Fruit fly (Drosophila melanogaster) whole organism, embryonic: ENCODE results near the gene CG43446.

Source experiments
- Atf-2 ChIP-seq: fragments of 200-800 bp; sonication (Bioruptor generic); optimal IDR thresholded peaks from 2 replicates; lab custom pipeline; 2016; ENCODE audit warnings: missing biosample characterization, missing genetic modification characterization
- B-H2 ChIP-seq: fragments of 200-800 bp; sonication (Bioruptor generic); optimal IDR thresholded peaks from 2 replicates; lab custom pipeline; 2018; ENCODE audit warnings: missing biosample characterization, mild to moderate bottlenecking, missing genetic modification characterization
- BEAF-32 ChIP-seq: fragments of 200-800 bp; sonication (Bioruptor generic); optimal IDR thresholded peaks from 3 replicates; lab custom pipeline; 2017; ENCODE audit warnings: missing biosample characterization, missing genetic modification characterization, mild to moderate bottlenecking, moderate library complexity, missing genetic modification reagents
- Bteb2 ChIP-seq: fragments of 200-800 bp; sonication (Bioruptor generic); optimal IDR thresholded peaks from 2 replicates; lab custom pipeline; 2016; ENCODE audit warnings: missing biosample characterization, missing genetic modification characterization
- CG11504 ChIP-seq: fragments of 200-800 bp; sonication (Bioruptor generic); optimal IDR thresholded peaks from 3 replicates; lab custom pipeline; 2019; ENCODE audit warnings: missing biosample characterization, mild to moderate bottlenecking, missing genetic modification characterization, moderate library complexity
- CG13624 ChIP-seq: fragments of 200-800 bp; sonication (Bioruptor generic); optimal IDR thresholded peaks from 2 replicates; lab custom pipeline; 2016; ENCODE audit warnings: missing biosample characterization, missing genetic modification characterization
- CG15696 ChIP-seq: fragments of 200-800 bp; sonication (Bioruptor generic); optimal IDR thresholded peaks from 2 replicates; lab custom pipeline; 2019; ENCODE audit warnings: missing biosample characterization, mild to moderate bottlenecking, missing genetic modification characterization, moderate library complexity
- CG17612 ChIP-seq: fragments of 200-800 bp; sonication (Bioruptor generic); IDR thresholded peaks from 2 replicates; pipeline ENCODE4 v1.3.6; 2022; ENCODE audit warnings: missing biosample characterization, missing genetic modification characterization
- CG17802 ChIP-seq: fragments of 200-800 bp; sonication (Bioruptor generic); optimal IDR thresholded peaks from 2 replicates; lab custom pipeline; 2018; ENCODE audit warnings: missing biosample characterization, mild to moderate bottlenecking, missing genetic modification characterization, moderate library complexity
- CG2116 ChIP-seq: fragments of 200-800 bp; sonication (Bioruptor generic); optimal IDR thresholded peaks from 3 replicates; lab custom pipeline; 2018; ENCODE audit warnings: missing biosample characterization, mild to moderate bottlenecking, missing genetic modification characterization
- CG3163 ChIP-seq: fragments of 200-800 bp; sonication (Bioruptor generic); optimal IDR thresholded peaks from 3 replicates; lab custom pipeline; 2016; ENCODE audit warnings: missing biosample characterization, missing genetic modification characterization
- CG32532 ChIP-seq: fragments of 200-800 bp; sonication (Bioruptor generic); IDR thresholded peaks from 2 replicates; pipeline ENCODE4 v1.3.6; 2022; ENCODE audit warnings: missing biosample characterization, missing genetic modification characterization
- CG34224 ChIP-seq: fragments of 200-800 bp; sonication (Bioruptor generic); IDR thresholded peaks from 3 replicates; pipeline ENCODE4 v1.3.6; 2022; ENCODE audit warnings: missing biosample characterization, missing genetic modification characterization; ENCODE audit not compliant: partially characterized antibody
- CG3847 ChIP-seq: fragments of 200-800 bp; sonication (Bioruptor generic); IDR thresholded peaks from 2 replicates; pipeline ENCODE4 v1.3.6; 2022; ENCODE audit warnings: missing biosample characterization, missing genetic modification characterization
- CG7963 ChIP-seq: fragments of 200-800 bp; sonication (Bioruptor generic); IDR thresholded peaks from 3 replicates; pipeline ENCODE4 v1.3.6; 2022; ENCODE audit warnings: missing biosample characterization, missing genetic modification characterization; ENCODE audit not compliant: partially characterized antibody
- CG8290 ChIP-seq, 3 experiments: fragments of 200-800 bp; sonication (Bioruptor generic); optimal IDR thresholded peaks; 2 replicates each; lab custom pipeline; 2016 to 2019; ENCODE audit warnings: missing biosample characterization in 3 of 3, missing genetic modification characterization in 3 of 3, mild to moderate bottlenecking in 2 of 3, moderate library complexity in 1 of 3
- CG8478 ChIP-seq: fragments of >200 bp; optimal IDR thresholded peaks from 2 replicates; lab custom pipeline; 2018
- CTCF ChIP-seq: fragments of 200-800 bp; sonication (Bioruptor generic); optimal IDR thresholded peaks from 2 replicates; lab custom pipeline; 2017; ENCODE audit warnings: missing biosample characterization, mild to moderate bottlenecking, missing genetic modification characterization, moderate library complexity
- Camta ChIP-seq: fragments of 200-800 bp; sonication (Bioruptor generic); optimal IDR thresholded peaks from 2 replicates; lab custom pipeline; 2016; ENCODE audit warnings: missing biosample characterization, missing genetic modification characterization
- Chrac-16 ChIP-seq: fragments of 200-800 bp; sonication (Bioruptor generic); optimal IDR thresholded peaks from 3 replicates; lab custom pipeline; 2016; ENCODE audit warnings: missing biosample characterization, missing genetic modification characterization
- CoRest ChIP-seq: fragments of 200-800 bp; sonication (Bioruptor generic); optimal IDR thresholded peaks from 3 replicates; lab custom pipeline; 2018; ENCODE audit warnings: missing biosample characterization, mild to moderate bottlenecking, missing genetic modification characterization, moderate library complexity
- Dfd ChIP-seq, 2 experiments: fragments of >200 bp; optimal IDR thresholded peaks; 2 replicates each; lab custom pipeline; 2017; ENCODE audit warnings: missing biosample characterization in 2 of 2, missing genetic modification characterization in 2 of 2
- Dip2 ChIP-seq: fragments of 200-800 bp; sonication (Bioruptor generic); IDR thresholded peaks from 2 replicates; pipeline ENCODE4 v1.3.6; 2022; ENCODE audit warnings: missing biosample characterization, missing genetic modification characterization
- Dip3 ChIP-seq: fragments of 200-800 bp; sonication (Bioruptor generic); optimal IDR thresholded peaks from 3 replicates; lab custom pipeline; 2016; ENCODE audit warnings: missing biosample characterization, missing genetic modification characterization
- Ets97D ChIP-seq: fragments of 200-800 bp; sonication (Bioruptor generic); optimal IDR thresholded peaks from 3 replicates; lab custom pipeline; 2016; ENCODE audit warnings: missing biosample characterization, missing genetic modification characterization
- H15 ChIP-seq: fragments of 200-800 bp; sonication (Bioruptor generic); IDR thresholded peaks from 3 replicates; pipeline ENCODE4 v1.3.6; 2022; ENCODE audit warnings: missing biosample characterization, missing genetic modification characterization
- HLH54F ChIP-seq: fragments of 200-800 bp; sonication (Bioruptor generic); optimal IDR thresholded peaks from 3 replicates; lab custom pipeline; 2016; ENCODE audit warnings: missing biosample characterization, missing genetic modification characterization
- MBD-R2 ChIP-seq: fragments of 200-800 bp; sonication (Bioruptor generic); IDR thresholded peaks from 2 replicates; pipeline ENCODE4 v1.3.6; 2022; ENCODE audit warnings: missing biosample characterization, missing genetic modification characterization
- Pdp1 ChIP-seq, 2 experiments: fragments of 200-800 bp; sonication (Bioruptor generic); optimal IDR thresholded peaks; 3 replicates each; lab custom pipeline; 2016; ENCODE audit warnings: missing biosample characterization in 2 of 2, missing genetic modification characterization in 2 of 2, mild to moderate bottlenecking in 1 of 2, moderate library complexity in 1 of 2
- Ptx1 ChIP-seq: fragments of 200-800 bp; sonication (Bioruptor generic); IDR thresholded peaks from 2 replicates; pipeline ENCODE4 v1.3.6; 2022; ENCODE audit warnings: missing biosample characterization, missing genetic modification characterization
- Xbp1 ChIP-seq: fragments of 200-800 bp; sonication (Bioruptor generic); optimal IDR thresholded peaks from 3 replicates; lab custom pipeline; 2016; ENCODE audit warnings: missing biosample characterization, mild to moderate bottlenecking, missing genetic modification characterization
- ab ChIP-seq: fragments of 200-800 bp; sonication (Bioruptor generic); optimal IDR thresholded peaks from 2 replicates; lab custom pipeline; 2016; ENCODE audit warnings: missing biosample characterization, missing genetic modification characterization
- az2 ChIP-seq: fragments of 200-800 bp; sonication (Bioruptor generic); optimal IDR thresholded peaks from 3 replicates; lab custom pipeline; 2016; ENCODE audit warnings: missing biosample characterization, missing genetic modification characterization
- bcd ChIP-seq: fragments of 200-800 bp; sonication (Bioruptor generic); optimal IDR thresholded peaks from 2 replicates; lab custom pipeline; 2017; ENCODE audit warnings: missing biosample characterization, mild to moderate bottlenecking, missing genetic modification characterization
- btn ChIP-seq: fragments of 200-800 bp; sonication (Bioruptor generic); optimal IDR thresholded peaks from 2 replicates; lab custom pipeline; 2016; ENCODE audit warnings: missing biosample characterization, missing genetic modification characterization
- dm ChIP-seq: fragments of 200-800 bp; sonication (Bioruptor generic); optimal IDR thresholded peaks from 3 replicates; lab custom pipeline; 2016; ENCODE audit warnings: missing biosample characterization, missing genetic modification characterization
- grau ChIP-seq: fragments of 200-800 bp; optimal IDR thresholded peaks from 3 replicates; lab custom pipeline; 2019; ENCODE audit warnings: missing biosample characterization, mild to moderate bottlenecking, missing genetic modification characterization, moderate library complexity
- gsb ChIP-seq: fragments of 200-800 bp; sonication (Bioruptor generic); IDR thresholded peaks from 2 replicates; pipeline ENCODE4 v1.3.6; 2022; ENCODE audit warnings: missing biosample characterization, missing genetic modification characterization
- gsb-n ChIP-seq: fragments of 200-800 bp; sonication (Bioruptor generic); optimal IDR thresholded peaks from 3 replicates; lab custom pipeline; 2018; ENCODE audit warnings: missing biosample characterization, mild to moderate bottlenecking, missing genetic modification characterization
- her ChIP-seq: fragments of 200-800 bp; sonication (Bioruptor generic); optimal IDR thresholded peaks from 2 replicates; lab custom pipeline; 2016; ENCODE audit warnings: missing biosample characterization, missing genetic modification characterization
- kay ChIP-seq: fragments of 200-800 bp; sonication (Bioruptor generic); optimal IDR thresholded peaks from 2 replicates; lab custom pipeline; 2016; ENCODE audit warnings: missing biosample characterization, missing genetic modification characterization
- mam ChIP-seq: fragments of 200-800 bp; sonication (Bioruptor generic); optimal IDR thresholded peaks from 3 replicates; lab custom pipeline; 2016; ENCODE audit warnings: missing biosample characterization, missing genetic modification characterization
- psq ChIP-seq: fragments of 200-800 bp; sonication (Bioruptor generic); optimal IDR thresholded peaks from 2 replicates; lab custom pipeline; 2017; ENCODE audit warnings: missing biosample characterization, missing genetic modification characterization
- pzg ChIP-seq: fragments of 200-800 bp; sonication (Bioruptor generic); optimal IDR thresholded peaks from 3 replicates; lab custom pipeline; 2018; ENCODE audit warnings: missing biosample characterization, mild to moderate bottlenecking, missing genetic modification characterization, moderate library complexity
- ranshi ChIP-seq: fragments of 200-800 bp; sonication (Bioruptor generic); IDR thresholded peaks from 2 replicates; pipeline ENCODE4 v1.3.6; 2022; ENCODE audit warnings: missing biosample characterization, missing genetic modification characterization
- tgo ChIP-seq: fragments of 200-800 bp; sonication (Bioruptor generic); IDR thresholded peaks from 3 replicates; pipeline ENCODE4 v1.3.6; 2022; ENCODE audit warnings: missing biosample characterization, missing genetic modification characterization
- tin ChIP-seq: fragments of 200-800 bp; sonication (Bioruptor generic); optimal IDR thresholded peaks from 3 replicates; lab custom pipeline; 2016; ENCODE audit warnings: missing biosample characterization, missing genetic modification characterization
- toy ChIP-seq: fragments of 200-800 bp; sonication (Bioruptor generic); IDR thresholded peaks from 2 replicates; pipeline ENCODE4 v1.3.6; 2022; ENCODE audit warnings: missing biosample characterization, missing genetic modification characterization
- unpg ChIP-seq: fragments of 200-800 bp; sonication (Bioruptor generic); optimal IDR thresholded peaks from 3 replicates; lab custom pipeline; 2018; ENCODE audit warnings: missing biosample characterization, mild to moderate bottlenecking, missing genetic modification characterization, moderate library complexity
- vvl ChIP-seq: fragments of 200-800 bp; sonication (Bioruptor generic); IDR thresholded peaks from 2 replicates; pipeline ENCODE4 v1.3.6; 2022; ENCODE audit warnings: missing biosample characterization, missing genetic modification characterization
- zfh2 ChIP-seq: fragments of 200-800 bp; sonication (Bioruptor generic); optimal IDR thresholded peaks from 2 replicates; lab custom pipeline; 2016; ENCODE audit warnings: missing biosample characterization, missing genetic modification characterization

Gene CG43446

dm6 chr3R:21017464-21018080 lies 29.8 kb upstream of the CG43446 start, which contains the start of gene Rlip (continued):
- peak; percentile 14 for TF ChIP-seq CG3163 (GFP tag; lab: Kevin White, UChicago)
- TF ChIP-seq Atf-2 (GFP tag; lab: Kevin White, UChicago) = peak; percentile 15
- peak; percentile 43 for TF ChIP-seq CG17802
- TF ChIP-seq CG32532 (GFP tag; lab: Robert Waterston, UW) = peak; percentile 62
- TF ChIP-seq HLH54F = peak; percentile 29
- TF ChIP-seq az2 (GFP tag; lab: Kevin White, UChicago) = no peak
- TF ChIP-seq Dip2 = no peak
- TF ChIP-seq dm (GFP tag; lab: Kevin White, UChicago) = peak; percentile 10
- no peak for TF ChIP-seq grau (tag; lab: Kevin White, UChicago)
- TF ChIP-seq MBD-R2 (GFP tag; lab: Robert Waterston, UW) = peak; percentile 93
- peak; percentile 39 for TF ChIP-seq Chrac-16 (GFP tag; lab: Kevin White, UChicago)
- peak; percentile 7 for TF ChIP-seq Bteb2 (GFP tag; lab: Kevin White, UChicago)
- TF ChIP-seq ranshi (GFP tag; lab: Robert Waterston, UW) = peak; percentile 51; the same call in 1 of the 2 replicates
- TF ChIP-seq Pdp1 (GFP tag; optimal IDR thresholded peaks at IDR 0.05; lab: Kevin White, UChicago) = peak; percentile 59 to 96
- no peak for TF ChIP-seq CoRest (tag; lab: Kevin White, UChicago)
- TF ChIP-seq gsb (GFP tag; lab: Robert Waterston, UW) = no peak
- peak; percentile 74 for TF ChIP-seq mam (GFP tag; lab: Kevin White, UChicago)
- TF ChIP-seq tgo (GFP tag; lab: Robert Waterston, UW) = 0 out of 3 replicates have a peak, but pooled peaks have one; percentile 40
- peak; percentile 46 for TF ChIP-seq BEAF-32 (GFP tag; lab: Kevin White, UChicago)
- TF ChIP-seq CG8290 (GFP tag; optimal IDR thresholded peaks at IDR 0.05; lab: Kevin White, UChicago) = peak; percentile 58
- peak in 1 of 2 experiments; percentile 65 for TF ChIP-seq CG8290 (tag; optimal IDR thresholded peaks at IDR 0.05; lab: Kevin White, UChicago)
- TF ChIP-seq CG13624 (GFP tag; lab: Kevin White, UChicago) = peak; percentile 72
- no peak for TF ChIP-seq psq
- TF ChIP-seq CG15696 (tag; lab: Kevin White, UChicago) = peak; percentile 15
- TF ChIP-seq CG17612 (GFP tag; lab: Robert Waterston, UW) = no peak
- peak; percentile 77 for TF ChIP-seq pzg (GFP tag; lab: Kevin White, UChicago)
- TF ChIP-seq CG34224 = no peak
- no peak for TF ChIP-seq Dfd (GFP tag; optimal IDR thresholded peaks at IDR 0.05; lab: Kevin White, UChicago)
- peak; percentile 23; the same call in 1 of the 3 replicates for TF ChIP-seq H15
- peak; percentile 71 for TF ChIP-seq Ets97D
- TF ChIP-seq CTCF (GFP tag; lab: Kevin White, UChicago) = peak; percentile 97
- TF ChIP-seq CG3847 = peak; percentile 61
- no peak for TF ChIP-seq CG8478 (lab: Kevin White, UChicago)
- TF ChIP-seq tin (GFP tag; lab: Kevin White, UChicago) = peak; percentile 65
- peak; percentile 20 for TF ChIP-seq btn (GFP tag; lab: Kevin White, UChicago)
- TF ChIP-seq toy (GFP tag; lab: Robert Waterston, UW) = no peak
- TF ChIP-seq unpg (GFP tag; lab: Kevin White, UChicago) = no peak
- peak; percentile 50 for TF ChIP-seq Camta (GFP tag; lab: Kevin White, UChicago)
- TF ChIP-seq gsb-n (tag; lab: Kevin White, UChicago) = no peak
- TF ChIP-seq Ptx1 = peak; percentile 34; the same call in 1 of the 2 replicates
- no peak for TF ChIP-seq kay
- TF ChIP-seq CG7963 (GFP tag; lab: Robert Waterston, UW) = 0 out of 3 replicates have a peak, but pooled peaks have one; percentile 41
- peak; percentile 58 for TF ChIP-seq Dip3 (GFP tag; lab: Kevin White, UChicago)
- peak; percentile 65 for TF ChIP-seq CG2116 (GFP tag; lab: Kevin White, UChicago)
- peak; percentile 15 for TF ChIP-seq ab
- TF ChIP-seq Xbp1 = peak; percentile 53
- peak; percentile 28 for TF ChIP-seq her (GFP tag; lab: Kevin White, UChicago)
- peak; percentile 55 for TF ChIP-seq bcd
- peak; percentile 68 for TF ChIP-seq vvl (GFP tag; lab: Robert Waterston, UW)
- peak; percentile 55 for TF ChIP-seq zfh2 (GFP tag; lab: Kevin White, UChicago)
- peak; percentile 49 for TF ChIP-seq B-H2
- peak; percentile 62 for TF ChIP-seq CG11504 (tag; lab: Kevin White, UChicago)
